Fruit fly (Drosophila melanogaster): Measurements from ENCODE around the gene larp.

The larp gene

DNA sequence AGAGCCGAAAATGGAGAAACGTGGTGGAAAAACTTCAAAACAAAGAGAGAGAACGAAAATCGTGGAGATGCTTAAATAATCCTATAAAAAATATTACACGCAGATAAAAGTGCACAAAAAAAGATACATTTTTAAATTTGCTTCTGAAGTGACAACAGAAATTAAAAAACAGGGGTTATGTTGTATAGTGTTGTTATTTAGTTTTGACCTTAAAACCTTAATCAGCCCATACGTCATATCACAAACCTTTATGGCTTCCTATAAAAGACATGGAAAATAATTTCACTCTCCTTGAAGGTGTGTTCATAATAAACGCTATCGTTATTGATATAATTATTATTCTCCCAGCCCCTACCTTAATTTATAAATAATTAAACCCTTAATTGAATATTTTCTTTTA is 9.1 kb downstream of the larp start (continued):
- TF ChIP-seq Med (GFP tag): peak; percentile 12
- peak; percentile 19 for TF ChIP-seq Ssrp (tag; optimal IDR thresholded peaks at IDR 0.05)
- TF ChIP-seq Lhr (GFP tag; optimal IDR thresholded peaks at IDR 0.05): no peak
- TF ChIP-seq Nf-YC (tag; optimal IDR thresholded peaks at IDR 0.05): peak; percentile 26
- peak; percentile 26 for TF ChIP-seq ind (GFP tag; optimal IDR thresholded peaks at IDR 0.05)
- TF ChIP-seq Nf-YA (GFP tag; IDR thresholded peaks at IDR 0.05): no peak
- peak; percentile 12 for TF ChIP-seq Atf3 (GFP tag; optimal IDR thresholded peaks at IDR 0.05)
- TF ChIP-seq CG14050 (GFP tag; IDR thresholded peaks at IDR 0.05): no peak
- TF ChIP-seq Dad (GFP tag; optimal IDR thresholded peaks at IDR 0.05): peak; percentile 7
- peak; percentile 48 for TF ChIP-seq Camta (GFP tag; optimal IDR thresholded peaks at IDR 0.05)
- TF ChIP-seq nmo (GFP tag; optimal IDR thresholded peaks at IDR 0.05): peak; percentile 55
- no peak for TF ChIP-seq B-H2 (GFP tag; optimal IDR thresholded peaks at IDR 0.05)
- TF ChIP-seq en (GFP tag; optimal IDR thresholded peaks at IDR 0.05): no peak
- peak; percentile 19 for TF ChIP-seq CG2116 (GFP tag; optimal IDR thresholded peaks at IDR 0.05)
- TF ChIP-seq tio (GFP tag; optimal IDR thresholded peaks at IDR 0.05): peak; percentile 62
- TF ChIP-seq grn (GFP tag; optimal IDR thresholded peaks at IDR 0.05): no peak
- TF ChIP-seq CG13424 (tag; optimal IDR thresholded peaks at IDR 0.05): peak; percentile 38
- peak; percentile 49 for TF ChIP-seq CG12391 (tag; optimal IDR thresholded peaks at IDR 0.05)
- TF ChIP-seq tin (GFP tag; optimal IDR thresholded peaks at IDR 0.05): peak; percentile 34
- TF ChIP-seq bbx (GFP tag; IDR thresholded peaks at IDR 0.05; ENCODE audit: partially characterized antibody): no peak
- no peak for TF ChIP-seq Ets97D (GFP tag; optimal IDR thresholded peaks at IDR 0.05)
- peak; percentile 1 for TF ChIP-seq CG15011 (GFP tag; optimal IDR thresholded peaks at IDR 0.05)
- peak; percentile 3 for TF ChIP-seq CG4617 (GFP tag; optimal IDR thresholded peaks at IDR 0.05; ENCODE audit: borderline replicate concordance)
- TF ChIP-seq NfI (GFP tag; optimal IDR thresholded peaks at IDR 0.05): peak; percentile 40
- no peak for TF ChIP-seq D (optimal IDR thresholded peaks at IDR 0.05)
- TF ChIP-seq D (GFP tag; optimal IDR thresholded peaks at IDR 0.05): no peak
- peak in 1 of 2 experiments; percentile 20 for TF ChIP-seq Pdp1 (GFP tag; optimal IDR thresholded peaks at IDR 0.05)
- TF ChIP-seq slou (GFP tag; optimal IDR thresholded peaks at IDR 0.05): peak; percentile 3
- TF ChIP-seq pho (GFP tag; optimal IDR thresholded peaks at IDR 0.05): peak; percentile 1
- peak; percentile 36 for TF ChIP-seq CG12744 (GFP tag; optimal IDR thresholded peaks at IDR 0.05)
- peak; percentile 40 for TF ChIP-seq CG2712 (tag; optimal IDR thresholded peaks at IDR 0.05)
- no peak for TF ChIP-seq Antp (GFP tag; optimal IDR thresholded peaks at IDR 0.05)
- no peak for TF ChIP-seq CrebB (tag; optimal IDR thresholded peaks at IDR 0.05)
- peak in 1 of 2 experiments; percentile 69 for TF ChIP-seq Hr51 (GFP tag; optimal IDR thresholded peaks at IDR 0.05)

DNA sequence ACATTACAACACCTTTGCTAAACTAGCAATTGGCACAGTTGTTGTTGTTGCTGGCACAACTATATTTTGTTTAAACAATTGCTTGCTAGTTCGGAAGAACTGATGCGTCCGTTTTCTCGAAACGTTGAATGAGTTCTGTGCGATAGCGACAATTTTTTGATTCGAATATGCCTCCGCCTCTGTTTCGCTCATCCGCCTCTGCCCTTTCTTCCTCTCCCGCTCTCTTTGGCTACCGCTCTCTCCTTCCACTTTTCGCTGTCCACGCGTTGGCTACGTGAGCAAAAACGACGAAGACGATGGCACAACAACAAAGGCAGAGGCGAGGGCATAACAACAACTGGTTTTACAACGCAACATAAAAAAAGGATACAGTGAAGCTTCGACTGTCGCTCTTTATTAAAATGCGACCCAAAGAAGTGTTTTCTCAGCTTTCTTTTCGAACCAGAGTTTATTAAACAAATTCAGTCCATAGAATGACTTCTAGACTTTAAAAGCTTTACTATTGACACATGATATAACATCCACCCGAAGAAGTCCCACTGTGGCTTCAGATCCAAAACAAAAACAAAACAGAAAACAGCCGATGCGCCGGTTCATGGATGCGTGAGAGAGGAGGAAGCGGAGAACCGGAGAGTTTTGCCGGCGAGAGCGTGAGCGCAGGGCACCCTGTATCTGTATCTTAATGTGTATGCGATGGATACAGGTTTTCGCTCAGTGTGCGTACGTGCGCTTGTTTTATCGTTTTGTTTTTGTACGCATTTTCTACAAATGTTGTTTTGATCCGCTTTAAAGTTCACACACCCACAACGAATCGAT is 9.9 kb downstream of the larp start:
- TF ChIP-seq tap (tag; optimal IDR thresholded peaks at IDR 0.05) (peak; percentile 99), NC2α (GFP tag; optimal IDR thresholded peaks at IDR 0.05) (peak; percentile 99), CG1603 (tag; optimal IDR thresholded peaks at IDR 0.05) (peak; percentile 97), CG8281 (tag; optimal IDR thresholded peaks at IDR 0.05) (peak; percentile 94), repo (GFP tag; optimal IDR thresholded peaks at IDR 0.05) (peak; percentile 99), mam (GFP tag; optimal IDR thresholded peaks at IDR 0.05) (peak; percentile 100), CG13775 (GFP tag; optimal IDR thresholded peaks at IDR 0.05) (peak; percentile 99), Opbp (GFP tag; IDR thresholded peaks at IDR 0.05; ENCODE audit: partially characterized antibody) (no peak), Atf-2 (GFP tag; optimal IDR thresholded peaks at IDR 0.05) (peak; percentile 100), CG12659 (GFP tag; optimal IDR thresholded peaks at IDR 0.05) (peak; percentile 100), dmrt11E (tag; optimal IDR thresholded peaks at IDR 0.05) (peak; percentile 99), CG3847 (GFP tag; IDR thresholded peaks at IDR 0.05) (no peak), psq (GFP tag; optimal IDR thresholded peaks at IDR 0.05) (peak; percentile 98), phol (tag; optimal IDR thresholded peaks at IDR 0.05) (peak; percentile 98), exex (tag; optimal IDR thresholded peaks at IDR 0.05) (peak; percentile 95), CG17359 (tag; optimal IDR thresholded peaks at IDR 0.05) (peak; percentile 100), chn (GFP tag; optimal IDR thresholded peaks at IDR 0.05) (peak; percentile 100)

All from whole organism, embryonic.